Worm (Caenorhabditis elegans) whole organism, L2 larva: ENCODE measurements around the gene cpn-2.

ENCODE experiments used
- C34F6.9 ChIP-seq: fragments of 150-350 bp; optimal IDR thresholded peaks from 2 replicates; lab custom pipeline; 2014; ENCODE audit warnings: missing biosample characterization, missing genetic modification characterization
- R02D3.7 ChIP-seq: fragments of 150-350 bp; optimal IDR thresholded peaks from 2 replicates; lab custom pipeline; 2014; ENCODE audit warnings: missing biosample characterization, missing genetic modification characterization
- Y55F3AM.14 ChIP-seq: fragments of 200-800 bp; sonication (Bioruptor generic); optimal IDR thresholded peaks from 2 replicates; lab custom pipeline; 2018; ENCODE audit warnings: mild to moderate bottlenecking, missing genetic modification characterization, missing compliant biosample characterization
- alr-1 ChIP-seq: fragments of 150-350 bp; optimal IDR thresholded peaks from 2 replicates; lab custom pipeline; 2014; ENCODE audit warnings: missing biosample characterization, missing genetic modification characterization
- aly-2 ChIP-seq: fragments of 150-350 bp; optimal IDR thresholded peaks from 2 replicates; lab custom pipeline; 2014; ENCODE audit warnings: missing biosample characterization, missing genetic modification characterization
- ceh-16 ChIP-seq: fragments of 150-350 bp; optimal IDR thresholded peaks from 2 replicates; lab custom pipeline; 2014; ENCODE audit warnings: missing biosample characterization, missing genetic modification characterization
- crh-2 ChIP-seq: sonication (generic microtip); optimal IDR thresholded peaks from 2 replicates; lab custom pipeline; 2017; ENCODE audit warnings: missing biosample characterization, missing genetic modification characterization
- elt-3 ChIP-seq: sonication (generic microtip); optimal IDR thresholded peaks from 2 replicates; lab custom pipeline; 2017; ENCODE audit warnings: missing biosample characterization, missing genetic modification characterization
- nhr-11 ChIP-seq: fragments of 150-350 bp; optimal IDR thresholded peaks from 2 replicates; lab custom pipeline; 2014; ENCODE audit warnings: missing biosample characterization, missing genetic modification characterization
- nhr-129 ChIP-seq: fragments of 150-350 bp; optimal IDR thresholded peaks from 2 replicates; lab custom pipeline; 2014; ENCODE audit warnings: missing biosample characterization, missing genetic modification characterization
- nhr-21 ChIP-seq: fragments of 150-350 bp; optimal IDR thresholded peaks from 2 replicates; lab custom pipeline; 2014; ENCODE audit warnings: missing biosample characterization, missing genetic modification characterization
- nhr-23 ChIP-seq: fragments of 150-350 bp; optimal IDR thresholded peaks from 2 replicates; lab custom pipeline; 2014; ENCODE audit warnings: missing biosample characterization, missing genetic modification reagents, missing genetic modification characterization
- nhr-237 ChIP-seq: fragments of 150-350 bp; optimal IDR thresholded peaks from 2 replicates; lab custom pipeline; 2014; ENCODE audit warnings: missing biosample characterization, missing genetic modification characterization
- unc-39 ChIP-seq: fragments of 150-350 bp; optimal IDR thresholded peaks from 2 replicates; lab custom pipeline; 2014; ENCODE audit warnings: missing biosample characterization, missing genetic modification characterization
- unc-55 ChIP-seq: fragments of 150-350 bp; sonication (generic microtip); optimal IDR thresholded peaks from 3 replicates; lab custom pipeline; 2014; ENCODE audit warnings: missing biosample characterization, missing genetic modification reagents, missing genetic modification characterization
- ztf-11 ChIP-seq: sonication (generic microtip); optimal IDR thresholded peaks from 2 replicates; lab custom pipeline; 2017; ENCODE audit warnings: missing biosample characterization, missing genetic modification characterization

Gene cpn-2

ce11 chrII:387844-388355 lies 50.3 kb downstream of the cpn-2 start:
- TF ChIP-seq nhr-21 (tag; lab: Kevin White, UChicago) (no peak), crh-2 (peak; percentile 55)

ce11 chrII:388533-388932 lies 51.0 kb downstream of the cpn-2 start, which contains the start of gene nstp-4:
TSS of gene nstp-4 (plus strand) at chrII:388833.
- no peak for TF ChIP-seq elt-3 (tag; lab: Kevin White, UChicago)
- no peak for TF ChIP-seq C34F6.9 (tag; lab: Kevin White, UChicago)
- TF ChIP-seq ceh-16, result no peak
- TF ChIP-seq ztf-11 (tag; lab: Kevin White, UChicago), result no peak
- no peak for TF ChIP-seq nhr-129
- no peak for TF ChIP-seq nhr-23 (tag; lab: Kevin White, UChicago)
- no peak for TF ChIP-seq unc-39 (tag; lab: Kevin White, UChicago)
- no peak for TF ChIP-seq aly-2 (tag; lab: Kevin White, UChicago)
- TF ChIP-seq unc-55 (GFP tag; lab: Kevin White, UChicago), result no peak
- no peak for TF ChIP-seq R02D3.7
- TF ChIP-seq alr-1, result no peak
- no peak for TF ChIP-seq nhr-237 (tag; lab: Kevin White, UChicago)
- no peak for TF ChIP-seq Y55F3AM.14 (GFP tag; lab: Kevin White, UChicago)
- TF ChIP-seq nhr-11 (tag; lab: Kevin White, UChicago), result no peak
